Worm (Caenorhabditis elegans) whole organism, early embryonic: ENCODE measurements around the gene F36G9.7.

Experiments used
- ama-1 ChIP-seq: fragments of 150-350 bp; optimal IDR thresholded peaks from 2 replicates; lab custom pipeline; 2014
- ets-7 ChIP-seq: sonication (generic microtip); optimal IDR thresholded peaks from 2 replicates; lab custom pipeline; 2016; ENCODE audit warnings: missing genotype, missing genetic modification characterization, missing compliant biosample characterization
- hmbx-1 ChIP-seq: sonication (generic microtip); optimal IDR thresholded peaks from 2 replicates; lab custom pipeline; 2016; ENCODE audit warnings: mild to moderate bottlenecking, missing genetic modification characterization, missing compliant biosample characterization
- hnd-1 ChIP-seq: sonication (generic microtip); optimal IDR thresholded peaks from 2 replicates; lab custom pipeline; 2016; ENCODE audit warnings: missing genetic modification characterization, missing compliant biosample characterization
- pes-1 ChIP-seq: fragments of 200-800 bp; sonication (Bioruptor generic); IDR thresholded peaks from 2 replicates; pipeline ENCODE4 v1.3.6; 2022; ENCODE audit warnings: missing genetic modification reagents, missing genetic modification characterization, missing compliant biosample characterization

- TF ChIP-seq hmbx-1 (tag; lab: Kevin White, UChicago) (no peak), ama-1 (no peak), pes-1 (GFP tag; lab: Robert Waterston, UW) (no peak), hnd-1 (tag; lab: Kevin White, UChicago) (no peak), ets-7 (tag; lab: Kevin White, UChicago) (no peak)
These were observed 37.2 kb downstream of the F36G9.7 start, which contains the start of gene srw-26 for ce11 chrV:15932390-15932789.
